Worm (Caenorhabditis elegans) whole organism, L2 larva: ENCODE data around the gene srb-16.

ENCODE experiments used
- blmp-1 ChIP-seq: sonication (generic microtip); optimal IDR thresholded peaks from 2 replicates; lab custom pipeline; 2017; ENCODE audit warnings: missing genetic modification characterization, mild to moderate bottlenecking, missing compliant biosample characterization, antibody characterized with exemption, moderate library complexity; ENCODE audit not compliant: insufficient read depth
- ceh-82 ChIP-seq: fragments of 150-350 bp; optimal IDR thresholded peaks from 2 replicates; lab custom pipeline; 2014; ENCODE audit warnings: missing biosample characterization, missing genetic modification characterization
- elt-3 ChIP-seq: sonication (generic microtip); optimal IDR thresholded peaks from 2 replicates; lab custom pipeline; 2017; ENCODE audit warnings: missing biosample characterization, missing genetic modification characterization
- mdl-1 ChIP-seq, 2 experiments: fragments of 150-350 bp in 1 of 2; sonication (generic microtip) in 1 of 2; optimal IDR thresholded peaks; 2 replicates each; lab custom pipeline; 2017; ENCODE audit warnings: missing biosample characterization in 2 of 2, missing genetic modification characterization in 2 of 2
- nhr-11 ChIP-seq: fragments of 150-350 bp; optimal IDR thresholded peaks from 2 replicates; lab custom pipeline; 2014; ENCODE audit warnings: missing biosample characterization, missing genetic modification characterization
- nhr-129 ChIP-seq: fragments of 150-350 bp; optimal IDR thresholded peaks from 2 replicates; lab custom pipeline; 2014; ENCODE audit warnings: missing biosample characterization, missing genetic modification characterization
- nhr-237 ChIP-seq: fragments of 150-350 bp; optimal IDR thresholded peaks from 2 replicates; lab custom pipeline; 2014; ENCODE audit warnings: missing biosample characterization, missing genetic modification characterization
- sma-9 ChIP-seq, 2 experiments: fragments of 150-350 bp in 1 of 2; sonication (generic microtip) in 1 of 2; optimal IDR thresholded peaks; 2 replicates each; lab custom pipeline; 2014 to 2016; ENCODE audit warnings: missing genetic modification characterization in 2 of 2, mild to moderate bottlenecking in 1 of 2, missing biosample characterization in 1 of 2, missing compliant biosample characterization in 1 of 2, missing genetic modification reagents in 1 of 2, moderate library complexity in 1 of 2
- snpc-4 ChIP-seq: fragments of 150-350 bp; optimal IDR thresholded peaks from 2 replicates; lab custom pipeline; 2014; ENCODE audit warnings: missing biosample characterization, missing genetic modification characterization
- unc-39 ChIP-seq: fragments of 150-350 bp; optimal IDR thresholded peaks from 2 replicates; lab custom pipeline; 2014; ENCODE audit warnings: missing biosample characterization, missing genetic modification characterization
- zag-1 ChIP-seq: fragments of 150-350 bp; optimal IDR thresholded peaks from 2 replicates; lab custom pipeline; 2014; ENCODE audit warnings: missing biosample characterization, missing genetic modification characterization
- ztf-4 ChIP-seq: fragments of 150-350 bp; optimal IDR thresholded peaks from 2 replicates; lab custom pipeline; 2014; ENCODE audit warnings: missing biosample characterization, missing genetic modification characterization

DNA sequence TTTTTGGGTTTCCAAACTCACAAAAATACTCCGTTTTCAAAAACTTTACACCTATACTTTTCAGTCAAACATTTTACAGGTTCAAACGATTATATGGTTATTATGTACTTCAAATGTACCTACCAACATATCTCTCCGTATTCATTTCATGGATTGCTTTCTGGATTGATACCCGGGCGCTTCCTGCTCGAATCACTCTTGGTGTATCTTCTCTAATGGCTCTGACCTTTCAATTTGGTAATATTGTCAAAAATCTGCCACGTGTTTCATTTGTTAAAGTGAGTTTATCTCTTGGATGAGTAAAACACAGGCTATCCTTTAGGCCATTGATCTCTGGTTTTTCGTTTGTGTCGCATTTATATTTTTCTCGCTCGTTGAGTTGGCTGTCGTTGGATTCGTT lies 18.9 kb downstream of the srb-16 start:
- TF ChIP-seq sma-9 (GFP tag; optimal IDR thresholded peaks at IDR 0.05; lab: Kevin White, UChicago) (no peak), sma-9 (tag; optimal IDR thresholded peaks at IDR 0.05; lab: Kevin White, UChicago) (no peak), ceh-82 (tag; lab: Kevin White, UChicago) (no peak), unc-39 (tag; lab: Kevin White, UChicago) (no peak), blmp-1 (no peak), nhr-11 (tag; lab: Kevin White, UChicago) (no peak), ztf-4 (tag; lab: Kevin White, UChicago) (no peak), elt-3 (tag; lab: Kevin White, UChicago) (no peak), mdl-1 (tag; optimal IDR thresholded peaks at IDR 0.05; lab: Kevin White, UChicago) (no peak), zag-1 (tag; lab: Kevin White, UChicago) (no peak), snpc-4 (tag; lab: Kevin White, UChicago) (no peak), nhr-129 (tag; lab: Kevin White, UChicago) (no peak), nhr-237 (no peak)
